Fruit fly (Drosophila melanogaster): ENCODE measurements around the gene Ranbp21.
A peak's percentile ranks its signal among the peaks of the same experiment; 100 is the strongest.

The Ranbp21 gene

DNA sequence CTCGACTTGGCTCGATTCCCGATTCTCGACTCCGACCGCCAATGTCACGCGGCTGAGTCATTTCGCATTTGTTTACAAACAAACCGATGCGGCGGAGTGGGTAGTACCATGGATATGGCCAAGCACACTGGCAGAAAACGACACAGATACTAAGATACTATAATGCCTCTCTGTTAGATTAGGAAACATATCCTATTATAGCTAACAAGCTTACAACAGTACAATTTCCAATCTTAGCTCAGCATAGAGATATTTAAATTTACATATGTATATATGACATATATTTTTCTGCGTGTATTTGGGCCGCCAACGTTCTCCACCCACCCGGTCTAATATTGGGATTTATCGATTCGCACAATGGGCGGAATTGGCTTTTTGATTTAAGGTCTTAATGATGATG is 48.1 kb downstream of the Ranbp21 start (continued):
- peak; percentile 85 for TF ChIP-seq CG15269 (tag; optimal IDR thresholded peaks at IDR 0.05)
- peak; percentile 70 for TF ChIP-seq Blimp-1 (GFP tag; optimal IDR thresholded peaks at IDR 0.05)
- TF ChIP-seq jumu (GFP tag; optimal IDR thresholded peaks at IDR 0.05) = peak; percentile 55
- no peak for TF ChIP-seq eyg (GFP tag; optimal IDR thresholded peaks at IDR 0.05)
- no peak for TF ChIP-seq CG8359 (GFP tag; optimal IDR thresholded peaks at IDR 0.05; ENCODE audit: borderline replicate concordance)
- TF ChIP-seq sd (tag; optimal IDR thresholded peaks at IDR 0.05) = peak; percentile 25
- peak; percentile 50 for TF ChIP-seq CG18619 (GFP tag; optimal IDR thresholded peaks at IDR 0.05)
- TF ChIP-seq CG1233 (GFP tag; optimal IDR thresholded peaks at IDR 0.05) = peak; percentile 52
- no peak for TF ChIP-seq Hey (tag; optimal IDR thresholded peaks at IDR 0.05)
- TF ChIP-seq CTCF (GFP tag; optimal IDR thresholded peaks at IDR 0.05) = peak; percentile 1
- TF ChIP-seq tgo (GFP tag; IDR thresholded peaks at IDR 0.05) = peak; percentile 79
- peak; percentile 63 for TF ChIP-seq Chrac-16 (GFP tag; optimal IDR thresholded peaks at IDR 0.05)
- peak; percentile 69 for TF ChIP-seq CG12391 (tag; optimal IDR thresholded peaks at IDR 0.05)
- TF ChIP-seq CG4730 (GFP tag; IDR thresholded peaks at IDR 0.05) = peak; percentile 62
- TF ChIP-seq cwo (GFP tag; optimal IDR thresholded peaks at IDR 0.05) = peak; percentile 75
- peak; percentile 2 for TF ChIP-seq maf-S (GFP tag; optimal IDR thresholded peaks at IDR 0.05)
- peak; percentile 30 for TF ChIP-seq CG12104 (GFP tag; optimal IDR thresholded peaks at IDR 0.05)
- TF ChIP-seq CG31388 (GFP tag; optimal IDR thresholded peaks at IDR 0.05) = peak; percentile 47
- TF ChIP-seq CG4424 (GFP tag; optimal IDR thresholded peaks at IDR 0.05) = peak; percentile 77
- peak; percentile 40; the same call in 1 of the 2 replicates for TF ChIP-seq peb (GFP tag; IDR thresholded peaks at IDR 0.05)
- TF ChIP-seq CG2120 (GFP tag; optimal IDR thresholded peaks at IDR 0.05) = peak; percentile 80
- peak; percentile 44 for TF ChIP-seq corto (GFP tag; optimal IDR thresholded peaks at IDR 0.05)
- TF ChIP-seq MESR4 (GFP tag; optimal IDR thresholded peaks at IDR 0.05) = no peak
- TF ChIP-seq dmrt11E (tag; optimal IDR thresholded peaks at IDR 0.05) = peak; percentile 9
- no peak for TF ChIP-seq NC2α (GFP tag; optimal IDR thresholded peaks at IDR 0.05)
- TF ChIP-seq CG10274 (GFP tag; optimal IDR thresholded peaks at IDR 0.05) = peak; percentile 43
- TF ChIP-seq Drgx (GFP tag; IDR thresholded peaks at IDR 0.05) = peak; percentile 84
- peak in 1 of 2 experiments; percentile 55 for TF ChIP-seq Eip74EF (GFP tag; optimal IDR thresholded peaks at IDR 0.05)
- TF ChIP-seq CG32767 (GFP tag; IDR thresholded peaks at IDR 0.05) = peak; percentile 68
- no peak for TF ChIP-seq emc (GFP tag; optimal IDR thresholded peaks at IDR 0.05)
- TF ChIP-seq Taf1 (GFP tag; IDR thresholded peaks at IDR 0.05) = peak; percentile 82
- TF ChIP-seq CG7745 (tag; optimal IDR thresholded peaks at IDR 0.05) = no peak
- peak; percentile 77 for TF ChIP-seq chm (GFP tag; IDR thresholded peaks at IDR 0.05)
- TF ChIP-seq Dll (GFP tag; IDR thresholded peaks at IDR 0.05; ENCODE audit: partially characterized antibody) = no peak
- peak; percentile 72; the same call in 1 of the 3 replicates for TF ChIP-seq Mrtf (GFP tag; IDR thresholded peaks at IDR 0.05)
- TF ChIP-seq YL-1 (GFP tag; optimal IDR thresholded peaks at IDR 0.05) = no peak
- peak; percentile 76 for TF ChIP-seq CG34422 (GFP tag; IDR thresholded peaks at IDR 0.05)
- peak; percentile 28 for TF ChIP-seq gsb-n (tag; optimal IDR thresholded peaks at IDR 0.05)
- TF ChIP-seq jing (GFP tag; optimal IDR thresholded peaks at IDR 0.05) = peak; percentile 39
- TF ChIP-seq BEAF-32 (GFP tag; optimal IDR thresholded peaks at IDR 0.05) = no peak
- peak; percentile 80 for TF ChIP-seq CG12155 (GFP tag; optimal IDR thresholded peaks at IDR 0.05)
- no peak for TF ChIP-seq CG12299 (tag; optimal IDR thresholded peaks at IDR 0.05)
- TF ChIP-seq tio (GFP tag; optimal IDR thresholded peaks at IDR 0.05) = peak; percentile 72
- peak; percentile 19 for TF ChIP-seq CG6683 (GFP tag; optimal IDR thresholded peaks at IDR 0.05)
- TF ChIP-seq en (GFP tag; optimal IDR thresholded peaks at IDR 0.05) = peak; percentile 23
- peak; percentile 77 for TF ChIP-seq CG12071 (GFP tag; optimal IDR thresholded peaks at IDR 0.05)
- TF ChIP-seq CG13894 (tag; optimal IDR thresholded peaks at IDR 0.05) = peak; percentile 59
- TF ChIP-seq lilli (GFP tag; optimal IDR thresholded peaks at IDR 0.05) = peak; percentile 85
- TF ChIP-seq CG4617 (GFP tag; optimal IDR thresholded peaks at IDR 0.05; ENCODE audit: borderline replicate concordance) = peak; percentile 14
- TF ChIP-seq grn (GFP tag; optimal IDR thresholded peaks at IDR 0.05) = no peak
- peak; percentile 62 for TF ChIP-seq CG11723 (GFP tag; optimal IDR thresholded peaks at IDR 0.05)

Data from whole organism, embryonic.